Fruit fly (Drosophila melanogaster): ENCODE measurements around the gene CIAPIN1.
A peak's percentile ranks its signal among the peaks of the same experiment; 100 is the strongest.

Gene CIAPIN1

DNA sequence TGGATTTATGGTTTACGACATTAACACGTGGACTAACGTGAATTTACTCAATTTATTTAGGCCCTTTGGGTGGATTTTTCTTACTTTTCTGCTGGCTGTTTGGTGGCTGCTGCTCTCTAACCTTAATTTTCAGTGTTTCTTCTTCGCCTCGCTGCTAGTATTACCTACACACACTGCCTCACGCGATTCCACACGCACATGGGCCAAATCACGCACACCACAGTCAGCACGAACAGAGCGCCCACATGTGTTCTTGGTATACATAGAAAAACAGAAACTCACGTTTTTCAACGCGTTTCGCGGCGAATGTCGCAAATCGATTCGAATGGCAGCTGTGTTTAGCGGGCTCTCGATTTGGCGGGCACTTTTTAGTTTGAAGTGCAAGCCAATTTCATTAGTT is 29.2 kb upstream of the CIAPIN1 start (continued):
- TF ChIP-seq p53 (GFP tag; optimal IDR thresholded peaks at IDR 0.05) (no peak), tio (GFP tag; optimal IDR thresholded peaks at IDR 0.05) (no peak), CG13424 (tag; optimal IDR thresholded peaks at IDR 0.05) (peak; percentile 32), CG8765 (GFP tag; IDR thresholded peaks at IDR 0.05) (no peak), MBD-R2 (GFP tag; IDR thresholded peaks at IDR 0.05) (peak; percentile 68), br (optimal IDR thresholded peaks at IDR 0.05) (no peak), CG3726 (GFP tag; IDR thresholded peaks at IDR 0.05) (no peak), CG11398 (GFP tag; optimal IDR thresholded peaks at IDR 0.05) (no peak), CG31365 (tag; optimal IDR thresholded peaks at IDR 0.05) (peak; percentile 14), cg (GFP tag; optimal IDR thresholded peaks at IDR 0.05) (peak; percentile 98), CG6254 (GFP tag; optimal IDR thresholded peaks at IDR 0.05) (peak; percentile 29), H15 (GFP tag; IDR thresholded peaks at IDR 0.05) (no peak), usp (GFP tag; optimal IDR thresholded peaks at IDR 0.05) (no peak), CG2678 (tag; optimal IDR thresholded peaks at IDR 0.05) (no peak), CG6654 (GFP tag; optimal IDR thresholded peaks at IDR 0.05) (no peak), slou (GFP tag; optimal IDR thresholded peaks at IDR 0.05) (no peak), E2f1 (GFP tag; IDR thresholded peaks at IDR 0.05) (peak; percentile 25; the same call in 1 of the 2 replicates), CkIIα-i1 (GFP tag; IDR thresholded peaks at IDR 0.05) (no peak), lbe (GFP tag; optimal IDR thresholded peaks at IDR 0.05) (peak; percentile 17), PHDP (tag; optimal IDR thresholded peaks at IDR 0.05) (no peak), tup (GFP tag; optimal IDR thresholded peaks at IDR 0.05) (no peak), CG11085 (GFP tag; IDR thresholded peaks at IDR 0.05) (peak; percentile 31; the same call in 1 of the 2 replicates), Kr (GFP tag; optimal IDR thresholded peaks at IDR 0.05) (no peak), Elba2 (GFP tag; optimal IDR thresholded peaks at IDR 0.05) (no peak), Fer1 (GFP tag; optimal IDR thresholded peaks at IDR 0.05) (peak; percentile 76), CG14965 (GFP tag; optimal IDR thresholded peaks at IDR 0.05; ENCODE audit: borderline replicate concordance) (no peak), sens-2 (GFP tag; IDR thresholded peaks at IDR 0.05) (no peak), CG8388 (GFP tag; optimal IDR thresholded peaks at IDR 0.05) (peak; percentile 96), CG10979 (tag; optimal IDR thresholded peaks at IDR 0.05) (peak; percentile 0), fu2 (GFP tag; optimal IDR thresholded peaks at IDR 0.05) (no peak), stc (GFP tag; IDR thresholded peaks at IDR 0.05) (peak; percentile 25; the same call in 1 of the 2 replicates), cato (GFP tag; optimal IDR thresholded peaks at IDR 0.05; ENCODE audit: borderline replicate concordance) (no peak), wek (GFP tag; optimal IDR thresholded peaks at IDR 0.05) (no peak), MESR4 (GFP tag; optimal IDR thresholded peaks at IDR 0.05) (peak; percentile 95), Dref (GFP tag; IDR thresholded peaks at IDR 0.05) (peak; percentile 50), Dfd (GFP tag; optimal IDR thresholded peaks at IDR 0.05) (no peak), HmgD (GFP tag; optimal IDR thresholded peaks at IDR 0.05) (peak; percentile 86), Eip74EF (GFP tag; optimal IDR thresholded peaks at IDR 0.05) (peak in 1 of 2 experiments; percentile 1), zen2 (GFP tag; IDR thresholded peaks at IDR 0.05; ENCODE audit: partially characterized antibody) (no peak; the same call in 2 of the 3 replicates), Ptx1 (GFP tag; IDR thresholded peaks at IDR 0.05) (no peak), BtbVII (GFP tag; optimal IDR thresholded peaks at IDR 0.05) (peak; percentile 7), mirr (GFP tag; optimal IDR thresholded peaks at IDR 0.05) (peak; percentile 77), CG12744 (GFP tag; optimal IDR thresholded peaks at IDR 0.05) (no peak), CG4820 (GFP tag; optimal IDR thresholded peaks at IDR 0.05) (peak; percentile 25), Adf1 (GFP tag; IDR thresholded peaks at IDR 0.05) (peak; percentile 79), Doc3 (GFP tag; IDR thresholded peaks at IDR 0.05; ENCODE audit: partially characterized antibody) (peak; percentile 76), Chrac-16 (GFP tag; optimal IDR thresholded peaks at IDR 0.05) (peak; percentile 19), CG43689 (GFP tag; IDR thresholded peaks at IDR 0.05) (no peak), CG16815 (GFP tag; optimal IDR thresholded peaks at IDR 0.05) (no peak), CG15269 (tag; optimal IDR thresholded peaks at IDR 0.05) (no peak), CG7372 (GFP tag; IDR thresholded peaks at IDR 0.05) (no peak), trem (tag; optimal IDR thresholded peaks at IDR 0.05) (peak; percentile 77)
